Fruit fly (Drosophila melanogaster): ENCODE data around the gene Smvt.

Smvt gene

DNA sequence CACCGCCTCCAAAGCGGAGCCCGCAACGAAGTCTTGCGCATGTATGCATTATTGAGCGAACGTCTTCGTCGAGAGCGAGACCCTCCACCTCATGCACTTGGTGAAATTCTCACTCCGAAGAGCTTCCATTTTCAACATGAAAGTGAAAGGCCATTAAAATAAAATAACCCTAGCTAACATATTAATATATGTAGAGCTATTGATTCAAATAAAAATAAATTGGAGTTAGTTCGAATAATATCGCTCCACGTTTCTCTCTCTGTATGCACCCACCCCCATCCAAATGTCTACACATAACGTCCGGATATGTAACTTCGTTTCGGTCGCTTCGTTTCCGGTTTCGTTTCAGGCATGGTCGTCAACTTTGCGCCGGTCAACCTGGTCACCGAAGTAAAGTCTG is 20.1 kb downstream of the Smvt start:
- TF ChIP-seq insv (optimal IDR thresholded peaks at IDR 0.05) (no peak), Myc (optimal IDR thresholded peaks at IDR 0.05) (no peak), h (optimal IDR thresholded peaks at IDR 0.05) (no peak), ttk (optimal IDR thresholded peaks at IDR 0.05) (no peak), Sin3A (optimal IDR thresholded peaks at IDR 0.05) (no peak), psq (optimal IDR thresholded peaks at IDR 0.05) (no peak)

DNA sequence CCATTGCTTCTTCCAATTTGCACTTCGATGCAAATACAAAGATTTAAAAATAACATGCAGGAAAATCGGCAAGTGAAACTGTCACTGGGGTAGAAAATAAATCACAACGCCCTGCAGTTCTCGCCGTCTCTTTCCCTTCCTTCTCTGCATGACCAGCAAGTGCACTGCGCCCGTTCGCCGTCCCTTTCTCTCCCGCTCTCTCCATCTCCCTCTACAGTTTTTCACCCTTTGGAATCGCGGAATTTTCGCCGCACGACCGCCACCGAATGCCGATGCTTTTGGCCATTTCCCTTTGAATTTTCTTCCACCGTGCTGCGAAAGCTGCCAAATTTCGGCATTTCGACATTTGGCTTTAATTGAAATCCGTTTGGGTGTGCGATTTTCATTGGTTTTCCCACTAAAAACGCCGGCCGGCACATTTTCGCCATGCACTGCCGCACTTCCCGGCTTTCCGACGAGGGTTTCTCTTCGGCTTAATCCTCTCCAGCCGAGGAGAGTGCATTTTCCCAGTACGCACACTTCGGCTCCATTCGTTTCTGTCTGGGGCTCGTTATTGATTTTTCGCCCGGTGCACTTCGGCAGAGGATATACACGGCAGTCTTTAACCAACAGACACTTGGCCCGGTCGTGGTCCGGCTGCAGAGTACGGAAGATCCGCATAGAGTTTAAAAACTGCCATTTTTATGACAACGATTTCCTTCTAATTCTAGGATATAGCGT is 22.2 kb downstream of the Smvt start:
- TF ChIP-seq ttk (optimal IDR thresholded peaks at IDR 0.05) (no peak), insv (optimal IDR thresholded peaks at IDR 0.05) (no peak), psq (optimal IDR thresholded peaks at IDR 0.05) (no peak), Sin3A (optimal IDR thresholded peaks at IDR 0.05) (no peak), h (optimal IDR thresholded peaks at IDR 0.05) (no peak), Myc (optimal IDR thresholded peaks at IDR 0.05) (no peak)

DNA sequence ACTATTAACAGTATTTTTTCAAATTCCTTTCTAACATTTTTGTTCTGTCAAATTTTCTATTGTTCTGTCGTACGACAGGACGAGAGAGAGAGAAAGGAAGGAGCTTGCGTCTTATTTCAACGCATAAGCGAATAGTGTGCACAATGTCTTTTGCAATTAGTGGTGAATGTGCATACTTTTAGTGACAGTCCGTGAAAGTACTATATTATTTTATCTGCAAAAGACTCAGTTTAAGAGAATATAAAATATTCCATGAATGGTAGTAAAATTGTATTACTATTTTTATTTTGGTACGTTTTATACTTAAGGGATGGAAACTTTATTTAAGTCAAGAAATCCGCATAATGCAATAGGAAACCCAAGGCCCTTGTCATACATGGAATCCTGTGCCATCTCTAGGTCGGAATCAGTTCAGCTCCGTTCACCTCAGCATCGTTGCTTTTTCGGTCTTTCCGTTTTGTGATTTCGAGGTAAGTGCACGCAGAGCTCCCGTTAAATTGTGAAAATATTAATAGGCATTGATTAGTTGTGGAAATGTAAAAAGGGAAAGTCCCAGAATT is 23.2 kb downstream of the Smvt start, which contains the start of gene eEF1alpha2:
Gene eEF1alpha2, plus strand, starts transcription at position 409 of the 560 bp plus-strand sequence.
- no peak for TF ChIP-seq psq (optimal IDR thresholded peaks at IDR 0.05)
- TF ChIP-seq insv (optimal IDR thresholded peaks at IDR 0.05): no peak
- no peak for TF ChIP-seq h (optimal IDR thresholded peaks at IDR 0.05)
- TF ChIP-seq Myc (optimal IDR thresholded peaks at IDR 0.05): no peak
- TF ChIP-seq ttk (optimal IDR thresholded peaks at IDR 0.05): no peak
- no peak for TF ChIP-seq Sin3A (optimal IDR thresholded peaks at IDR 0.05)

DNA sequence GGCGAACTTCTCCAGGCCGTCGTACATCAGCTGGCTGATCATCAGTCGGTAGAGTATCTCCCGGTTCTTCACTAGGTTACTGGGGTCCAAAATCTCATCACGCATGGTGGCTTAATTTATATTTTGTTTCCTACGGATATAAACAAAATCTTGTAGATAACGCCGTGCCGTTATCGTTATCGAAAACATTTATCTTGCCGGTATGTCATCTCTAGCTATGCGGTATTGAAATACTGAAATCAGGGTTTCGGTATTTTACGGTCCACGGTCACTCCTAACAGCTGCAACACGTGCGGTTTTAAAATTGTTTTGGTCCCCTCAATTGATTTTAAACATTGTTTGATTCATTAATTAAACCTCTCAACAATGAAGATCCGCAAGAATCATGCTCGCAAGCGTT is 24.6 kb downstream of the Smvt start, which contains the start of the genes CstF50 and CG11563:
Gene CstF50, minus strand, starts transcription at position 188 of the 400 bp plus-strand sequence.
Gene CG11563, plus strand, starts transcription at position 260 of the 400 bp plus-strand sequence.
- TF ChIP-seq Sin3A (optimal IDR thresholded peaks at IDR 0.05) (no peak), psq (optimal IDR thresholded peaks at IDR 0.05) (no peak), ttk (optimal IDR thresholded peaks at IDR 0.05) (no peak)

DNA sequence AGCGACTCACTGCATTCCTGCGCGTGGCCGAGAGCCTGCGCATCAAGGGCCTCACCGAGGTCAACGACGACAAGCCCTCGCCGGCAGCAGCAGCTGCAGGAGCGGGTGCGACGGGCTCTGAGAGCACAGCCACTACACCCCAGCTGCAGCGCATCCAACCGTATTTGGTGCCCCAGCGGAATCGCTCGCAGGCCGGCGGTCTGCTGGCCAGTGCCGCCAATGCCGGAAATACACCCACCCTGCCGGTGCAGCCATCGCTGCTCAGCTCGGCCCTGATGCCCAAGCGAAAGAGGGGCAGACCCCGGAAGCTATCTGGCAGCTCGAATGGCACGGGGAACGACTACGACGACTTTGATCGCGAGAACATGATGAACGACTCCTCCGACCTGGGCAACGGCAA is 33.6 kb downstream of the Smvt start:
- TF ChIP-seq psq (optimal IDR thresholded peaks at IDR 0.05) (no peak), insv (optimal IDR thresholded peaks at IDR 0.05) (no peak), Sin3A (optimal IDR thresholded peaks at IDR 0.05) (no peak), Myc (optimal IDR thresholded peaks at IDR 0.05) (no peak), h (optimal IDR thresholded peaks at IDR 0.05) (no peak), ttk (optimal IDR thresholded peaks at IDR 0.05) (no peak)

DNA sequence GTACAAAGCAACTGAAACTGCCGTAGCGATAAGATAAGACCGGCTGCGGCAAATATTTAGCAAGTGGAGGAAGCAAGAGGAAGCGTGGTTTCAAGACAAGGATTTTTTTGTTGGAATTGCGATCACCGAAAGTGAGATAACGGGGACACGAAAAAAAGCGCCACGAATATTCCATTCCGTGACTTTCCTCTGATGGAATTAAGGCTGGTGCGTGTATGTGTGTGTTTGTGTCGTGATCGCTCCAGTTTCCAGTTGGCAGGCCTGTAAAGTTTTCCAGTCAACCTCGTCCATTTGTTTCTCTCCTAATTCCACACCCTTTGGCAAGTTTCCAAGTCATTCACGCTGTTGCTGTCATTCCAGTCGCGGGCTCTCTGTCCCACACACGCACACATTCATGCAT is 35.1 kb downstream of the Smvt start:
- TF ChIP-seq insv (optimal IDR thresholded peaks at IDR 0.05) (no peak), psq (optimal IDR thresholded peaks at IDR 0.05) (no peak), ttk (optimal IDR thresholded peaks at IDR 0.05) (no peak), h (optimal IDR thresholded peaks at IDR 0.05) (no peak), Sin3A (optimal IDR thresholded peaks at IDR 0.05) (no peak), Myc (optimal IDR thresholded peaks at IDR 0.05) (no peak)

DNA sequence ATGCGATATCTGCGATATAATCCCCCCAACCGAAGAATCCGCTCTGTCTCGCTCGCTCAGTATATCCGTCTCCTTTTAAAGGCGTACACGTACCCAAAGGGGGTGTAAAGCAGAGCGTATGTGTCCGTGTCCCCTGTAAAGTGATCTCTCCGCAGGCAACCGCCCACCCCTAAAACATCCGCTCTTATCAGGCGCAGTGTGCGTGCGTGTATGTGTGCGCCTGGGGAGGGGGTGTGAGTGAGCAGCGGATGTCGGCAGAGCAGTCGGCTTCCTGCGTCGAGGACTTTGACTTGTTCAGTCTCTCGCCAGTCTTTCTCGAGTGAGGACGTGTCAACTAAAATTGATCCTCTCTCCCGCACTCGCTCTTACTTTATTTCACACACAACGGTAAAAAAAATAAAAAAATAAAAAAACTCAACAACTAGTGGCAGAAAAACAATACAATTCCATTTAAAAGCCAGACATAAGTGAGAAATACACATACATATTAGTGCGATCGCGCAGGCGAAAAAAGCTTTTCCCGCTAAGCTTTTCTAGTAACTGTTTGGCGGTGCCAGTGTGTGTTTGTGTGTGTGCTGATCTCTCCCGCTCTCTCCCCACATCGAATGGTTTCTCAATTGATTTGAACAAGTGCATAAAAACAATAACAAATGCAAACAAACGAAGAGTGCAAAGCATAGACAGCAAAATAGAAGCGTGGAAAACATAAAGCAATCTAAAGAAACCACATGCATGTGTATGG is 35.7 kb downstream of the Smvt start:
- no peak for TF ChIP-seq ttk (optimal IDR thresholded peaks at IDR 0.05)
- TF ChIP-seq psq (optimal IDR thresholded peaks at IDR 0.05): no peak
- no peak for TF ChIP-seq insv (optimal IDR thresholded peaks at IDR 0.05)
- no peak for TF ChIP-seq Myc (optimal IDR thresholded peaks at IDR 0.05)
- no peak for TF ChIP-seq h (optimal IDR thresholded peaks at IDR 0.05)
- TF ChIP-seq Sin3A (optimal IDR thresholded peaks at IDR 0.05): no peak

DNA sequence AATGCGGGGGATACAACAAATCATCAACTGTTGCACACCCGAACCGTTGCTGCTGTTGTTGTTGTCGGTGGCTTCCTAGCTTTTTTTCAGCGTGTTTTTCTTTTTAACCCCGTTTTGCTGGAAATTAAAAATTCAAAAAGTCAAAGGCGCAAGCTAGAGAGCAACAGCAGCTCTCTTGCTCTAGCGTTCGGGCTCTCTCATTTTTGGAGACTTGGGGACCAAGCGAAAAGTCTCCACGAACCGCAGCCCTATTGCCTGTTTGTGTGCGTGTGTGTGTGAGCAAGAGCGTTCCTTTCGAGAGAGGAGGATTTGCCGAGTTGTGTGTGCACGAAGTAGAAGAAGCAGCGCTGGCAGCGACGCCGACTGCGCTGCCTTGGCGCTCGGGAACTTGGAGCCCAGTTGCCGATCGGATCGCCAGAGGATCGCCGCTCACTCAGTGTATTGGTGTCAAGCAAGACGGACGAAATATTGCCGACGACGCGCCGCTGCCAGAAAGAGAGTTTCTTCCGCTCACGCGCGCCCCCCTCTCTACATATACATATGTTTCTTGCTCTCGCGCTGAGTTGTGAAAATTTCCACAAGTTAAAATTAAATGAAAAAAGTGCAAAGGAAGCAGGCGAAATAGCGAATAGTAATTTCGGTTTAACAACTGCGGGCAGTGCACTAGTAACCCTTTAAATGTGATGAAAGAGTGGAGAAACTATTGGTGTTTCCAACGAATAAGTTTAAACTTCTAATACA is 36.6 kb downstream of the Smvt start:
- TF ChIP-seq insv (optimal IDR thresholded peaks at IDR 0.05) (peak; percentile 12), psq (optimal IDR thresholded peaks at IDR 0.05) (no peak)

DNA sequence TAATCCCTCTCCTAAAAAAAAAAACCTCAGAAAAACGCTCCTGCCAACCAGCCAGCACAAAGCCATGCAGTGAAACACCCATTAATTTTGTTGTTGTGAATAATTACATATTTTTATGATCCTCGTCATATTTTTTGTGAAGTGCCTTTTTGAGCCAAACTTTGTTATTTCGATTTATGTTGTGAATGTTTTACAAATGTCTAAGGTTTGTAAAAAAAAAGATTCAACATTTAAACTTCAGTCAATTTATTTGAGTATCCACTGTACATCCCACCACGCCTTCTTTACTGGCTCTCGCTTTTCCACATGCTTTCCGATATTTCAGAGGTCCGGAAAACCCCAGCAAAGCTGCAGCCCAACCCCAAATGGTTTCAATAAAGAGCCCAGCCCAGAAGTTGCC is 37.2 kb downstream of the Smvt start:
- TF ChIP-seq h (optimal IDR thresholded peaks at IDR 0.05) (no peak), Sin3A (optimal IDR thresholded peaks at IDR 0.05) (no peak), ttk (optimal IDR thresholded peaks at IDR 0.05) (no peak), psq (optimal IDR thresholded peaks at IDR 0.05) (no peak)

DNA sequence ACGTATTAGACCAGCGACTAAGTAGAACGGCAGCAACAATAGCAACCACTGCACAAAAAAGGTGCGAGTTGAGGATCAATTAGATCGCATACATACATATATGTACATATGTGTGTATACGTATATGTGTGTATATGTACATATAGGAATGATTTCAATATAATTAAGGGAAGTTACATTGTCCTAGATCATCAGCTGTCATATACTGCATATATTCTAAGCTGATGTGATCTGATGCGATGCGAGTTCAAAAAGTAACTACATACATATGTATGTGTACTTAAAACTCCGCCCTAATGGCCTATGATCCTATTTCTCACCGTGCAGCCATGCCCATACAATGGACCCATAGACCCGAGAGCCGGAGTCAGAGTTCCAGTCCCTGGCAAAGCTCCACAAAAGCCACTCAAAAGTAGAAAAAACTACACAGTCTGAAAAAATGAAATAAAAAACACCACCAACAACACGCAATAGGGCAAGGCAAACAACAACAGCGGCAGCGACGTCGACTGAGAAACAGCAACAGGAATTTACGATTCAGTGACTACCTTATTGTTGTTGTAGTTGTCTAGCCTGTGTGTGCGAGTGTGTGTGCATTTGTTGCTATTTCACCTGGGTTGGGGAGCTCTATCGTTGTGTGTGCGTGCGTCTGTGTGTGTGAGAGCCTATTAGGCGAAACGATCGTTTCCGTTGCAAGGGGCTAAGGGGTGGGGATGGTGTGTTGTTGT is 38.0 kb downstream of the Smvt start:
- TF ChIP-seq Myc (optimal IDR thresholded peaks at IDR 0.05) (no peak), Sin3A (optimal IDR thresholded peaks at IDR 0.05) (no peak), ttk (optimal IDR thresholded peaks at IDR 0.05) (no peak), h (optimal IDR thresholded peaks at IDR 0.05) (no peak), psq (optimal IDR thresholded peaks at IDR 0.05) (no peak), insv (optimal IDR thresholded peaks at IDR 0.05) (no peak)

DNA sequence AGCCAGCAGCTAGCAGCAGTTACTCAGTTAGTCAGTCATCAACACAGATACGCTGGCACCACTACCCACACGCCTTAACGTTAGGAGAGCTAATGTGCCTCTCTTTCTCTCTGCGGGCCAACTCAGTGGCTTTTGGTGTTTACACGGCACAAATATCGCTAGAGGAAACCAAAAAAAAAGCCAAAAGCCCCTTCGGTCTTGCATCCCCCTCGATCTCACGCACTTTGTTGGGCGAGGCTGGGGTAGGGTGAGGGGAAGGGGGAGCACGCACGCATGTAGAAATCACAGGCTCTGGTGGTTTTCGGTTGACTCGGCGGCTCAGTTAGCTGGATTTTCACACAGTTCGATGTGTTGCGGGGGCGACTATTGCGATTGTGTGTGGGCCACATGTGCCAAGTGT is 39.4 kb downstream of the Smvt start:
- TF ChIP-seq h (optimal IDR thresholded peaks at IDR 0.05): no peak
- no peak for TF ChIP-seq Myc (optimal IDR thresholded peaks at IDR 0.05)
- no peak for TF ChIP-seq psq (optimal IDR thresholded peaks at IDR 0.05)
- TF ChIP-seq ttk (optimal IDR thresholded peaks at IDR 0.05): no peak
- no peak for TF ChIP-seq Sin3A (optimal IDR thresholded peaks at IDR 0.05)
- TF ChIP-seq insv (optimal IDR thresholded peaks at IDR 0.05): no peak
